Worm (Caenorhabditis elegans) whole organism, L4 larva: ENCODE data around the gene F10G2.4.

Experiments
- Y75B8A.6 ChIP-seq: fragments of 200-800 bp; sonication (Bioruptor generic); IDR thresholded peaks from 2 replicates; pipeline ENCODE4 v1.3.6; 2022; ENCODE audit warnings: missing genetic modification reagents, missing genetic modification characterization, missing compliant biosample characterization
- aly-2 ChIP-seq: sonication (generic microtip); optimal IDR thresholded peaks from 2 replicates; lab custom pipeline; 2018; ENCODE audit warnings: missing biosample characterization, missing genetic modification characterization
- dpl-1 ChIP-seq: fragments of 150-350 bp; optimal IDR thresholded peaks from 2 replicates; lab custom pipeline; 2014; ENCODE audit warnings: missing biosample characterization, missing genetic modification reagents, missing genetic modification characterization
- fkh-10 ChIP-seq: fragments of 150-350 bp; optimal IDR thresholded peaks from 2 replicates; lab custom pipeline; 2014; ENCODE audit warnings: missing biosample characterization, missing genetic modification reagents, missing genetic modification characterization
- lin-13 ChIP-seq: fragments of 150-350 bp; optimal IDR thresholded peaks from 2 replicates; lab custom pipeline; 2014; ENCODE audit warnings: missing biosample characterization, missing genetic modification reagents, missing genetic modification characterization
- nhr-25 ChIP-seq: sonication (generic microtip); optimal IDR thresholded peaks from 2 replicates; lab custom pipeline; 2017; ENCODE audit warnings: missing genetic modification characterization, mild to moderate bottlenecking, missing compliant biosample characterization, antibody characterized with exemption, moderate library complexity, borderline replicate concordance; ENCODE audit not compliant: insufficient read depth
- nhr-41 ChIP-seq: fragments of 200-800 bp; sonication (Bioruptor generic); IDR thresholded peaks from 2 replicates; pipeline ENCODE4 v1.3.6; 2022; ENCODE audit warnings: missing genetic modification reagents, missing genetic modification characterization, missing compliant biosample characterization
- php-3 ChIP-seq: fragments of 200-800 bp; sonication (Bioruptor generic); IDR thresholded peaks from 2 replicates; pipeline ENCODE4 v1.3.6; 2022; ENCODE audit warnings: missing genetic modification reagents, missing genetic modification characterization, missing compliant biosample characterization
- pqm-1 ChIP-seq: sonication (generic microtip); optimal IDR thresholded peaks from 2 replicates; lab custom pipeline; 2017; ENCODE audit warnings: missing biosample characterization, missing genetic modification characterization
- set-16 ChIP-seq: fragments of 200-800 bp; sonication (Bioruptor generic); IDR thresholded peaks from 2 replicates; pipeline ENCODE4 v1.3.6; 2022; ENCODE audit warnings: missing genetic modification reagents, missing genetic modification characterization, missing compliant biosample characterization
- unc-39 ChIP-seq: sonication (generic microtip); optimal IDR thresholded peaks from 2 replicates; lab custom pipeline; 2017; ENCODE audit warnings: missing biosample characterization, missing genetic modification characterization
- ztf-11 ChIP-seq: fragments of 150-350 bp; optimal IDR thresholded peaks from 2 replicates; lab custom pipeline; 2014; ENCODE audit warnings: missing biosample characterization, missing genetic modification characterization
- ztf-7 ChIP-seq: fragments of 150-350 bp; optimal IDR thresholded peaks from 2 replicates; lab custom pipeline; 2014; ENCODE audit warnings: missing biosample characterization, missing genetic modification characterization

DNA sequence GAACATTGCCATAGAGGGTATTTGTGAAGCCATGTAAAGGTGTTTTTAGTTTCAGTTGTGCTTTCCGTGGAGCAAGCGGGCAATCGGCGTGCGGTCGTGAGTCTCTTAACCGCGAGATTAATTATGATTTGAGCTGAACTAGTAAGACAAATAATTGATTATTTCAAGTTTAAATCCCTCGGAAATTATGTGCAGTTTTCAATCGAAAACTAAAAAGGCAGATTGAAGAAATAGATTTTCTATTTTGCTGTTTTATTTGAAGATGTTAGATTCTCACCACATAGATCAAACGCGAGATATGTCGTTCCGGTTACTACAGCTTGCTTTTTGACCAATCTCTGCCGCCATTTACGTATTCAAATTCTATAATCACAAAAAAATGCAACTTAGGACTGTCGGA is 45.0 kb upstream of the F10G2.4 start, which contains the start of gene C13A2.3:
- TF ChIP-seq lin-13 (GFP tag; lab: Kevin White, UChicago), result no peak
- TF ChIP-seq ztf-11 (tag; lab: Kevin White, UChicago), result no peak
- TF ChIP-seq unc-39 (tag; lab: Kevin White, UChicago), result no peak
- TF ChIP-seq Y75B8A.6 (GFP tag; lab: Robert Waterston, UW), result no peak
- TF ChIP-seq fkh-10, result no peak
- TF ChIP-seq pqm-1, result no peak
- TF ChIP-seq ztf-7 (tag; lab: Kevin White, UChicago), result no peak
- TF ChIP-seq dpl-1 (GFP tag; lab: Kevin White, UChicago), result no peak
- TF ChIP-seq php-3 (GFP tag; lab: Robert Waterston, UW), result no peak
- no peak for TF ChIP-seq aly-2
- TF ChIP-seq nhr-41 (GFP tag; lab: Robert Waterston, UW), result no peak
- TF ChIP-seq set-16 (GFP tag; lab: Robert Waterston, UW), result no peak
- TF ChIP-seq nhr-25 (tag; lab: Kevin White, UChicago), result no peak
